Worm (Caenorhabditis elegans) whole organism, L4 larva: ENCODE data around the gene trk-1.
A peak's percentile ranks its signal among the peaks of the same experiment; 100 is the strongest.

Experiments used
- F37D6.2 ChIP-seq: sonication (generic microtip); optimal IDR thresholded peaks from 2 replicates; lab custom pipeline; 2016; ENCODE audit warnings: mild to moderate bottlenecking, missing genetic modification characterization, missing compliant biosample characterization
- F49E8.2 ChIP-seq: sonication (generic microtip); optimal IDR thresholded peaks from 2 replicates; lab custom pipeline; 2016; ENCODE audit warnings: missing compliant biosample characterization, mild to moderate bottlenecking, missing genetic modification characterization, borderline replicate concordance
- Y48G9A.11 ChIP-seq: fragments of 200-800 bp; sonication (Bioruptor generic); IDR thresholded peaks from 2 replicates; pipeline ENCODE4 v1.3.6; 2022; ENCODE audit warnings: missing genetic modification reagents, missing genetic modification characterization, missing compliant biosample characterization
- Y5F2A.4 ChIP-seq: fragments of 200-800 bp; sonication (Bioruptor generic); optimal IDR thresholded peaks from 2 replicates; lab custom pipeline; 2018; ENCODE audit warnings: mild to moderate bottlenecking, missing genetic modification characterization, missing compliant biosample characterization
- aha-1 ChIP-seq: fragments of 150-350 bp; peaks from one replicate; lab custom pipeline; 2014; ENCODE audit warnings: missing biosample characterization, missing genetic modification characterization
- ceh-20 ChIP-seq: fragments of 200-800 bp; sonication (Bioruptor generic); IDR thresholded peaks from 2 replicates; pipeline ENCODE4 v1.3.6; 2022; ENCODE audit warnings: missing genetic modification reagents, missing genetic modification characterization, missing compliant biosample characterization
- ceh-62 ChIP-seq: sonication (generic microtip); optimal IDR thresholded peaks from 2 replicates; lab custom pipeline; 2017; ENCODE audit warnings: missing biosample characterization, missing genetic modification characterization
- daf-12 ChIP-seq: fragments of 150-350 bp; optimal IDR thresholded peaks from 2 replicates; lab custom pipeline; 2014; ENCODE audit warnings: missing biosample characterization, missing genetic modification reagents, missing genetic modification characterization
- daf-16 ChIP-seq, 3 experiments: sonication (generic microtip); optimal IDR thresholded peaks; 2 replicates each; lab custom pipeline; 2016 to 2017; ENCODE audit warnings: missing genetic modification characterization in 3 of 3, missing genetic modification reagents in 3 of 3, mild to moderate bottlenecking in 2 of 3, missing compliant biosample characterization in 2 of 3, missing biosample characterization in 1 of 3, moderate library complexity in 1 of 3
- daf-8 ChIP-seq: fragments of 200-800 bp; sonication (Bioruptor generic); IDR thresholded peaks from 2 replicates; pipeline ENCODE4 v1.3.6; 2022; ENCODE audit warnings: missing genetic modification characterization, missing compliant biosample characterization
- dmd-8 ChIP-seq: fragments of 200-800 bp; sonication (Bioruptor generic); IDR thresholded peaks from 2 replicates; pipeline ENCODE4 v1.3.6; 2022; ENCODE audit warnings: missing genetic modification characterization, missing compliant biosample characterization
- dpl-1 ChIP-seq: fragments of 150-350 bp; optimal IDR thresholded peaks from 2 replicates; lab custom pipeline; 2014; ENCODE audit warnings: missing biosample characterization, missing genetic modification reagents, missing genetic modification characterization
- duxl-1 ChIP-seq: sonication (generic microtip); optimal IDR thresholded peaks from 2 replicates; lab custom pipeline; 2016; ENCODE audit warnings: mild to moderate bottlenecking, missing genetic modification characterization, moderate library complexity, missing compliant biosample characterization; ENCODE audit not compliant: poor library complexity
- dve-1 ChIP-seq: sonication (generic microtip); optimal IDR thresholded peaks from 2 replicates; lab custom pipeline; 2017; ENCODE audit warnings: antibody characterized with exemption, mild to moderate bottlenecking, missing genetic modification characterization, missing compliant biosample characterization; ENCODE audit not compliant: insufficient read depth
- egl-43 ChIP-seq: fragments of 200-800 bp; sonication (Bioruptor generic); IDR thresholded peaks from 2 replicates; pipeline ENCODE4 v1.3.6; 2022; ENCODE audit warnings: missing genetic modification reagents, missing genetic modification characterization, missing compliant biosample characterization
- fkh-10 ChIP-seq: fragments of 150-350 bp; optimal IDR thresholded peaks from 2 replicates; lab custom pipeline; 2014; ENCODE audit warnings: missing biosample characterization, missing genetic modification reagents, missing genetic modification characterization
- fos-1 ChIP-seq: fragments of 150-350 bp; optimal IDR thresholded peaks from 2 replicates; lab custom pipeline; 2014; ENCODE audit warnings: missing biosample characterization, missing genetic modification characterization
- gei-8 ChIP-seq: fragments of 200-800 bp; sonication (Bioruptor generic); optimal IDR thresholded peaks from 2 replicates; lab custom pipeline; 2018; ENCODE audit warnings: mild to moderate bottlenecking, missing genetic modification characterization, missing compliant biosample characterization
- hlh-11 ChIP-seq: fragments of 200-800 bp; sonication (Bioruptor generic); optimal IDR thresholded peaks from 2 replicates; lab custom pipeline; 2018; ENCODE audit warnings: mild to moderate bottlenecking, missing genetic modification characterization, missing compliant biosample characterization
- hlh-30 ChIP-seq: sonication (generic microtip); optimal IDR thresholded peaks from 2 replicates; lab custom pipeline; 2017; ENCODE audit warnings: antibody characterized with exemption, mild to moderate bottlenecking, missing genetic modification characterization, missing compliant biosample characterization; ENCODE audit not compliant: insufficient read depth
- hmg-1.1 ChIP-seq: fragments of 200-800 bp; sonication (Bioruptor generic); IDR thresholded peaks from 2 replicates; pipeline ENCODE4 v1.3.6; 2022; ENCODE audit warnings: missing genetic modification reagents, missing genetic modification characterization, missing compliant biosample characterization
- jun-1 ChIP-seq: fragments of 150-350 bp; optimal IDR thresholded peaks from 2 replicates; lab custom pipeline; 2014; ENCODE audit warnings: missing biosample characterization, missing genetic modification reagents, missing genetic modification characterization
- lim-7 ChIP-seq: fragments of 200-800 bp; sonication (Bioruptor generic); IDR thresholded peaks from 2 replicates; pipeline ENCODE4 v1.3.6; 2022; ENCODE audit warnings: missing genetic modification characterization, missing compliant biosample characterization
- lin-1 ChIP-seq: fragments of 200-800 bp; sonication (Bioruptor generic); IDR thresholded peaks from 2 replicates; pipeline ENCODE4 v1.3.6; 2022; ENCODE audit warnings: missing genetic modification reagents, missing genetic modification characterization, missing compliant biosample characterization
- lin-15B ChIP-seq: fragments of 150-350 bp; sonication (generic microtip); optimal IDR thresholded peaks from 3 replicates; lab custom pipeline; 2014; ENCODE audit warnings: missing biosample characterization, missing genetic modification characterization
- lin-39 ChIP-seq: fragments of 150-350 bp; optimal IDR thresholded peaks from 2 replicates; lab custom pipeline; 2014; ENCODE audit warnings: missing biosample characterization, missing genetic modification reagents, missing genetic modification characterization
- lir-3 ChIP-seq: sonication (generic microtip); optimal IDR thresholded peaks from 2 replicates; lab custom pipeline; 2016; ENCODE audit warnings: mild to moderate bottlenecking, missing genetic modification characterization, missing compliant biosample characterization
- lsy-2 ChIP-seq, 2 experiments: fragments of 150-350 bp in 1 of 2; sonication (generic microtip) in 1 of 2; optimal IDR thresholded peaks; 2 replicates each; lab custom pipeline; 2014 to 2017; ENCODE audit warnings: missing biosample characterization in 2 of 2, missing genetic modification characterization in 2 of 2
- madf-9 ChIP-seq: fragments of 200-800 bp; sonication (Bioruptor generic); conservative IDR thresholded peaks from 2 replicates; pipeline ENCODE4 v1.3.6; 2022; ENCODE audit warnings: missing genetic modification reagents, missing genetic modification characterization, missing compliant biosample characterization
- mdl-1 ChIP-seq, 2 experiments: fragments of 150-350 bp in 1 of 2; sonication (generic microtip) in 1 of 2; optimal IDR thresholded peaks; 2 replicates each; lab custom pipeline; 2014 to 2017; ENCODE audit warnings: missing biosample characterization in 2 of 2, missing genetic modification characterization in 2 of 2
- mdt-29 ChIP-seq: fragments of 200-800 bp; sonication (Bioruptor generic); IDR thresholded peaks from 2 replicates; pipeline ENCODE4 v1.3.6; 2022; ENCODE audit warnings: missing genetic modification reagents, missing genetic modification characterization, missing compliant biosample characterization
- mep-1 ChIP-seq: fragments of 150-350 bp; sonication (generic microtip); optimal IDR thresholded peaks from 3 replicates; lab custom pipeline; 2014; ENCODE audit warnings: missing biosample characterization, missing genetic modification characterization
- nhr-11 ChIP-seq: fragments of 150-350 bp; optimal IDR thresholded peaks from 2 replicates; lab custom pipeline; 2014; ENCODE audit warnings: missing biosample characterization, missing genetic modification characterization
- nhr-111 ChIP-seq: fragments of 200-800 bp; sonication (Bioruptor generic); optimal IDR thresholded peaks from 2 replicates; lab custom pipeline; 2018; ENCODE audit warnings: mild to moderate bottlenecking, missing genetic modification characterization, missing compliant biosample characterization
- nhr-237 ChIP-seq: sonication (generic microtip); optimal IDR thresholded peaks from 2 replicates; lab custom pipeline; 2017; ENCODE audit warnings: missing biosample characterization, missing genetic modification characterization
- nhr-25 ChIP-seq: sonication (generic microtip); optimal IDR thresholded peaks from 2 replicates; lab custom pipeline; 2017; ENCODE audit warnings: missing genetic modification characterization, mild to moderate bottlenecking, missing compliant biosample characterization, antibody characterized with exemption, moderate library complexity, borderline replicate concordance; ENCODE audit not compliant: insufficient read depth
- nhr-28 ChIP-seq: fragments of 150-350 bp; optimal IDR thresholded peaks from 2 replicates; lab custom pipeline; 2014; ENCODE audit warnings: missing biosample characterization, missing genetic modification characterization
- tag-97 ChIP-seq: fragments of 200-800 bp; sonication (Bioruptor generic); IDR thresholded peaks from 2 replicates; pipeline ENCODE4 v1.3.6; 2022; ENCODE audit warnings: missing genetic modification characterization, missing compliant biosample characterization
- unc-62 ChIP-seq, 3 experiments: fragments of 150-350 bp in 1 of 3; sonication (generic microtip); optimal IDR thresholded peaks in 2 of 3; peaks in 1 of 3; 1 replicate in 1 of 3; 2 replicates in 2 of 3; lab custom pipeline; 2014 to 2017; ENCODE audit warnings: missing biosample characterization in 3 of 3, missing genetic modification characterization in 3 of 3, missing genetic modification reagents in 3 of 3, missing genotype in 1 of 3
- zip-11 ChIP-seq: fragments of 200-800 bp; sonication (Bioruptor generic); IDR thresholded peaks from 2 replicates; pipeline ENCODE4 v1.3.6; 2022; ENCODE audit warnings: missing genetic modification characterization, missing compliant biosample characterization

trk-1 gene

ce11 chrX:8950507-8951028 lies at the start of gene trk-1:
TSS of gene trk-1 (minus strand) at chrX:8950978.
- TF ChIP-seq lin-1 = no peak
- TF ChIP-seq aha-1 = peak; percentile 95
- TF ChIP-seq mdl-1 (tag; optimal IDR thresholded peaks at IDR 0.05; lab: Kevin White, UChicago) = no peak
- TF ChIP-seq unc-62 (GFP tag; optimal IDR thresholded peaks at IDR 0.05 in 1 of 2; lab: Kevin White, UChicago) = peak in 1 of 2 experiments; percentile 80
- TF ChIP-seq unc-62 (tag; optimal IDR thresholded peaks at IDR 0.05; lab: Kevin White, UChicago) = no peak
- no peak for TF ChIP-seq ceh-20
- no peak for TF ChIP-seq daf-16 (GFP tag; optimal IDR thresholded peaks at IDR 0.05; lab: Kevin White, UChicago)
- TF ChIP-seq daf-16 (tag; optimal IDR thresholded peaks at IDR 0.05; lab: Kevin White, UChicago) = no peak

- TF ChIP-seq dpl-1 (GFP tag; lab: Kevin White, UChicago) = no peak
- no peak for TF ChIP-seq ceh-62
- peak; percentile 94 for TF ChIP-seq aha-1
- TF ChIP-seq lin-39 = no peak
- TF ChIP-seq, all 104 proteins: peak for 1
Observed at ce11 chrX:8998809-8999208, 48.0 kb upstream of the trk-1 start, which contains the start of gene C24A3.1. TSS of gene C24A3.1 (plus strand) at chrX:8999071.

ce11 chrX:8997450-8998075 lies 46.8 kb upstream of the trk-1 start, which contains the start of gene C24A3.2:
TSS of gene C24A3.2 (plus strand) at chrX:8997500.
- TF ChIP-seq hlh-30 (tag; lab: Kevin White, UChicago) (no peak), aha-1 (peak; percentile 92), mdt-29 (GFP tag; lab: Robert Waterston, UW) (no peak), daf-12 (tag; lab: Kevin White, UChicago) (no peak), nhr-237 (tag; lab: Kevin White, UChicago) (no peak), daf-8 (GFP tag; lab: Robert Waterston, UW) (no peak), nhr-111 (no peak), fos-1 (no peak), F49E8.2 (tag; lab: Kevin White, UChicago) (no peak), nhr-28 (tag; lab: Kevin White, UChicago) (no peak), nhr-11 (tag; lab: Kevin White, UChicago) (no peak), dve-1 (tag; lab: Kevin White, UChicago) (no peak), nhr-25 (tag; lab: Kevin White, UChicago) (no peak), dmd-8 (GFP tag; lab: Robert Waterston, UW) (no peak), duxl-1 (tag; lab: Kevin White, UChicago) (no peak), Y5F2A.4 (no peak), lsy-2 (tag; optimal IDR thresholded peaks at IDR 0.05; lab: Kevin White, UChicago) (peak in 1 of 2 experiments; percentile 39)
- TF ChIP-seq, all 104 proteins: peak for 2

- peak; percentile 14 for TF ChIP-seq dve-1 (tag; lab: Kevin White, UChicago)
- TF ChIP-seq gei-8 (GFP tag; lab: Kevin White, UChicago) = no peak
- peak in 1 of 2 experiments; percentile 91 for TF ChIP-seq unc-62 (GFP tag; optimal IDR thresholded peaks at IDR 0.05 in 1 of 2; lab: Kevin White, UChicago)
- TF ChIP-seq unc-62 (tag; optimal IDR thresholded peaks at IDR 0.05; lab: Kevin White, UChicago) = no peak
- no peak for TF ChIP-seq Y48G9A.11 (GFP tag; lab: Robert Waterston, UW)
- no peak for TF ChIP-seq jun-1
- TF ChIP-seq fkh-10 (GFP tag; lab: Kevin White, UChicago) = peak; percentile 75
Observed at ce11 chrX:8996496-8997116, 45.8 kb upstream of the trk-1 start.

- TF ChIP-seq hmg-1.1 = peak; percentile 75
- peak; percentile 46 for TF ChIP-seq hlh-11 (tag; lab: Kevin White, UChicago)
- TF ChIP-seq lin-15B = no peak
- peak; percentile 14 for TF ChIP-seq lin-39
- TF ChIP-seq mep-1 (tag; lab: Kevin White, UChicago) = peak; percentile 60
- TF ChIP-seq lir-3 (tag; lab: Kevin White, UChicago) = no peak
- no peak for TF ChIP-seq tag-97
- TF ChIP-seq nhr-111 = no peak
- peak; percentile 40 for TF ChIP-seq fkh-10 (GFP tag; lab: Kevin White, UChicago)
- TF ChIP-seq lim-7 (GFP tag; lab: Robert Waterston, UW) = no peak
- peak; percentile 63 for TF ChIP-seq F37D6.2 (tag; lab: Kevin White, UChicago)
- TF ChIP-seq egl-43 (GFP tag; lab: Robert Waterston, UW) = peak; percentile 66
- no peak for TF ChIP-seq zip-11
- TF ChIP-seq mdl-1 (tag; optimal IDR thresholded peaks at IDR 0.05; lab: Kevin White, UChicago) = peak in 1 of 2 experiments; percentile 5
- no peak for TF ChIP-seq madf-9
Observed at ce11 chrX:8995527-8995946, 44.8 kb upstream of the trk-1 start.
